Worm (Caenorhabditis elegans) whole organism, early embryonic: ENCODE measurements around the gene F40F8.11.

Experiments used
- aly-1 ChIP-seq: sonication (generic microtip); optimal IDR thresholded peaks from 2 replicates; lab custom pipeline; 2016; ENCODE audit warnings: missing genetic modification characterization, missing compliant biosample characterization
- ama-1 ChIP-seq: fragments of 150-350 bp; optimal IDR thresholded peaks from 2 replicates; lab custom pipeline; 2014
- ceh-13 ChIP-seq: fragments of 200-800 bp; sonication (Bioruptor generic); optimal IDR thresholded peaks from 2 replicates; lab custom pipeline; 2018; ENCODE audit warnings: mild to moderate bottlenecking, missing genetic modification characterization, missing compliant biosample characterization
- ceh-36 ChIP-seq: sonication (generic microtip); optimal IDR thresholded peaks from 2 replicates; lab custom pipeline; 2016; ENCODE audit warnings: missing genetic modification characterization, inconsistent platforms, missing compliant biosample characterization
- ets-7 ChIP-seq: sonication (generic microtip); optimal IDR thresholded peaks from 2 replicates; lab custom pipeline; 2016; ENCODE audit warnings: missing genotype, missing genetic modification characterization, missing compliant biosample characterization
- flt-1 ChIP-seq: fragments of 200-800 bp; sonication (Bioruptor generic); IDR thresholded peaks from 2 replicates; pipeline ENCODE4 v1.3.6; 2022; ENCODE audit warnings: missing genetic modification characterization, missing compliant biosample characterization
- hmbx-1 ChIP-seq: sonication (generic microtip); optimal IDR thresholded peaks from 2 replicates; lab custom pipeline; 2016; ENCODE audit warnings: mild to moderate bottlenecking, missing genetic modification characterization, missing compliant biosample characterization
- hmg-4 ChIP-seq: fragments of 200-800 bp; sonication (Bioruptor generic); optimal IDR thresholded peaks from 2 replicates; lab custom pipeline; 2018; ENCODE audit warnings: mild to moderate bottlenecking, missing genetic modification characterization, missing compliant biosample characterization
- scrt-1 ChIP-seq: fragments of 200-800 bp; sonication (Bioruptor generic); IDR thresholded peaks from 2 replicates; pipeline ENCODE4 v1.3.6; 2022; ENCODE audit warnings: missing genetic modification characterization, missing compliant biosample characterization
- tbx-11 ChIP-seq: fragments of 200-800 bp; sonication (Bioruptor generic); IDR thresholded peaks from 2 replicates; pipeline ENCODE4 v1.3.6; 2022; ENCODE audit warnings: missing genetic modification characterization, missing compliant biosample characterization

- TF ChIP-seq tbx-11 (GFP tag; lab: Robert Waterston, UW), result no peak
- no peak for TF ChIP-seq ets-7 (tag; lab: Kevin White, UChicago)
- no peak for TF ChIP-seq flt-1
- TF ChIP-seq ceh-13 (GFP tag; lab: Kevin White, UChicago), result no peak
- no peak for TF ChIP-seq ama-1
- no peak for TF ChIP-seq hmg-4 (GFP tag; lab: Kevin White, UChicago)
- no peak for TF ChIP-seq scrt-1 (GFP tag; lab: Robert Waterston, UW)
- no peak for TF ChIP-seq aly-1
- no peak for TF ChIP-seq hmbx-1 (tag; lab: Kevin White, UChicago)
- no peak for TF ChIP-seq ceh-36
These were observed 29.3 kb upstream of the F40F8.11 start for ce11 chrII:11161675-11162074.
